Worm (Caenorhabditis elegans) whole organism, late embryonic: Measurements from ENCODE around the gene srh-293.

Source experiments
- K02D7.2 ChIP-seq: sonication (generic microtip); optimal IDR thresholded peaks from 2 replicates; lab custom pipeline; 2017; ENCODE audit warnings: mild to moderate bottlenecking, missing genetic modification characterization, missing compliant biosample characterization
- fkh-10 ChIP-seq: fragments of 150-350 bp; optimal IDR thresholded peaks from 2 replicates; lab custom pipeline; 2014; ENCODE audit warnings: missing biosample characterization, missing genetic modification reagents, missing genetic modification characterization
- lin-11 ChIP-seq: fragments of 200-800 bp; sonication (Bioruptor generic); optimal IDR thresholded peaks from 2 replicates; lab custom pipeline; 2018; ENCODE audit warnings: mild to moderate bottlenecking, missing genetic modification characterization, missing compliant biosample characterization
- nhr-11 ChIP-seq: fragments of 150-350 bp; optimal IDR thresholded peaks from 2 replicates; lab custom pipeline; 2014; ENCODE audit warnings: missing biosample characterization, missing genetic modification characterization
- pqm-1 ChIP-seq: sonication (generic microtip); optimal IDR thresholded peaks from 2 replicates; lab custom pipeline; 2016; ENCODE audit warnings: missing genetic modification characterization, missing compliant biosample characterization
- rnt-1 ChIP-seq: sonication (generic microtip); optimal IDR thresholded peaks from 2 replicates; lab custom pipeline; 2016; ENCODE audit warnings: missing genetic modification characterization, missing compliant biosample characterization
- unc-55 ChIP-seq: sonication (generic microtip); optimal IDR thresholded peaks from 2 replicates; lab custom pipeline; 2017; ENCODE audit warnings: missing biosample characterization, missing genetic modification reagents, missing genetic modification characterization
- unc-86 ChIP-seq: sonication (generic microtip); optimal IDR thresholded peaks from 2 replicates; lab custom pipeline; 2016; ENCODE audit warnings: missing genetic modification characterization, missing compliant biosample characterization

DNA sequence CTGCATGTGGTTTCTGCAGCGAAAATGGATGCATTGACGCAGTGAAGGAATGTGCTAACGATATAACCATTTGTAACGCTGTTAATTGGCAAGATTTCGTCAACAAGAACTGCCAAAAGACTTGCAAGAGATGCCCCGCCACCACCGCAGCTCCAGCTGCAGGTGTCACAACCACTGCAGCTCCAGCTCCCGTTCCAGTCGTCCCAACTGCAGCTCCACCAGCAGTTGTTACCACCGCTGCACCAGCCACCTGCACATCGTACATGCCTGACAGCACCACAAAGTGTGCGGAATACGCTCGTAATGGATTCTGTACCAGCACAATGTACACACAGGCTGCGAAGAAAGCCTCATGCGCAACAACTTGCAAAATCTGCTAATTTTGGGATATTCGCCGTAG, 46.7 kb downstream of the srh-293 start:
- no peak for TF ChIP-seq pqm-1
- no peak for TF ChIP-seq fkh-10 (GFP tag; lab: Kevin White, UChicago)
- no peak for TF ChIP-seq unc-86 (tag; lab: Kevin White, UChicago)
- TF ChIP-seq lin-11 (tag; lab: Kevin White, UChicago) = no peak
- no peak for TF ChIP-seq rnt-1 (tag; lab: Kevin White, UChicago)
- no peak for TF ChIP-seq nhr-11 (tag; lab: Kevin White, UChicago)
- TF ChIP-seq K02D7.2 (tag; lab: Kevin White, UChicago) = no peak
- no peak for TF ChIP-seq unc-55 (GFP tag; lab: Kevin White, UChicago)
